Fruit fly (Drosophila melanogaster): ENCODE measurements around the gene CG9338.

The CG9338 gene

DNA sequence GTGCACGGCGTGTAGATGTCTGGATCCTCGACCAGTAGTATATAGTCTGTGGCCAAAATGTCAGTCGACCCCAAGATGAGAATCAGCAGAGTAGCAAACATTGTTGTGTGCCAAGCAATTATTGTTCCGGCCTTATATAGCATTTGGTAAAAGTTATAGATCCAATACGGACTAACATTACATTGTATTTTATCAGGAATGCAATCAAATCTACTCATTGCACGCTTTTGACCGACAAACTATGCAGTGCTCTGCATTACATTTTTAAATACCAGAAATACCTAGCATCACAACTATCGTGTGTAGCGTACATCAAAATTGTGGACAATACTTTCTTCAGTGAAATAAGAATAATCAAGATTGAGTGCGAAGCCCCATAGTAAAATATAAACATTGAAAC lies 44.2 kb upstream of the CG9338 start, which contains the start of gene CheB38c:
CheB38c (minus strand) TSS at position 101 of the 400 bp plus-strand sequence.
- TF ChIP-seq salr (GFP tag; optimal IDR thresholded peaks at IDR 0.05), result no peak
- no peak for TF ChIP-seq CG3919 (GFP tag; optimal IDR thresholded peaks at IDR 0.05)
- no peak for TF ChIP-seq Lpt (GFP tag; optimal IDR thresholded peaks at IDR 0.05)
- TF ChIP-seq CG32006 (GFP tag; optimal IDR thresholded peaks at IDR 0.05), result no peak
- peak; percentile 19 for TF ChIP-seq Eip78C (GFP tag)
- no peak for TF ChIP-seq Eip75B (GFP tag; optimal IDR thresholded peaks at IDR 0.05)
- no peak for TF ChIP-seq esn (GFP tag; optimal IDR thresholded peaks at IDR 0.05)
- peak; percentile 35 for TF ChIP-seq dsx (GFP tag; optimal IDR thresholded peaks at IDR 0.05; ENCODE audit: poor library complexity, severe bottlenecking)
- no peak for TF ChIP-seq ss (GFP tag; optimal IDR thresholded peaks at IDR 0.05)
- no peak for TF ChIP-seq cyc (GFP tag; optimal IDR thresholded peaks at IDR 0.05)
- TF ChIP-seq net (GFP tag; optimal IDR thresholded peaks at IDR 0.05), result no peak
- TF ChIP-seq achi (GFP tag; optimal IDR thresholded peaks at IDR 0.05), result no peak
- no peak for TF ChIP-seq topi (GFP tag; optimal IDR thresholded peaks at IDR 0.05)
- no peak for TF ChIP-seq CG6276 (GFP tag; optimal IDR thresholded peaks at IDR 0.05)
- no peak for TF ChIP-seq CG6854 (GFP tag; optimal IDR thresholded peaks at IDR 0.05)
- no peak for TF ChIP-seq vri (GFP tag; optimal IDR thresholded peaks at IDR 0.05)
- TF ChIP-seq CG1621 (tag; optimal IDR thresholded peaks at IDR 0.05), result no peak

DNA sequence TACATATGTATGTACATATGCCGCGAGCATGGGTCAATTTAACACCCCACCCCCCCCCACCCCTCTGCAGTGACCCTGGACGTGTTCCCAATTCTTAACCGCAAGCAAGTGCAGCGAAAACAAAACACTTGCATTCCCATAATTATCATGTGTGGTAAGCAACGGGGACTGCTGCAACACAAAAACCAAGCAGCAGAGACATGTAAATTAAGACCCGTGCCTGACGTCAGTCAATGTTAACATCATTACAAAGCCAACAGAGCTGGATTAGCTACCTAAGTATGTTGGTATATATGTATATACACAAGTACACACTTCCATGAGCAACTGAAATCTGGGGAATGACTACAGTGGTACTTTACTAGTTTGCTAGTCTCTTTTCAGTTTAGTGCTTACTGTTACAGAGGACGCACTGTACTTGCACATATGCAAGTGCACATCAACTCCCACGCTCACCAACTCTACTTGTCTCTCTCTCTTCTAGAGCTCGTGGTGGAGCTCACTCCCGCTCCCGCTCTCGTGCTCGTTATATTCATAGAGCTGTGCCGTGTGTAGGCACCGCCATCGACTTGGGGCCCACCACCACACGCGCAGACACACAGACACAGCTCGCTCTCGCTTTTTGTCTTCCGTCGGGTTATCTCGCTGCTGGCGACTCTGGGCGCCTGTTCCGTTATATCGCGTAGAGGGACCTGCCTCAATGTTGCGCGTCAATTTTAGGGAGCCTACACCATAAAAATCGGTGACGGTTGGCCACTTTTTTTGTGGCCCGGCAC lies 43.6 kb upstream of the CG9338 start:
- TF ChIP-seq CG3919 (GFP tag; optimal IDR thresholded peaks at IDR 0.05), result no peak
- no peak for TF ChIP-seq CG31627 (GFP tag; optimal IDR thresholded peaks at IDR 0.05)
- TF ChIP-seq CG11762 (GFP tag; optimal IDR thresholded peaks at IDR 0.05; ENCODE audit: insufficient read depth), result peak; percentile 37
- no peak for TF ChIP-seq esn (GFP tag; optimal IDR thresholded peaks at IDR 0.05)
- no peak for TF ChIP-seq lz (GFP tag; optimal IDR thresholded peaks at IDR 0.05)
- TF ChIP-seq Lpt (GFP tag; optimal IDR thresholded peaks at IDR 0.05), result peak; percentile 14
- TF ChIP-seq Gug (GFP tag; IDR thresholded peaks at IDR 0.05), result peak; percentile 37; the same call in 1 of the 2 replicates
- no peak for TF ChIP-seq CG8632 (GFP tag; optimal IDR thresholded peaks at IDR 0.05)
- TF ChIP-seq dsx (GFP tag; optimal IDR thresholded peaks at IDR 0.05; ENCODE audit: poor library complexity, severe bottlenecking), result peak; percentile 89
- no peak for TF ChIP-seq salr (GFP tag; optimal IDR thresholded peaks at IDR 0.05)
- TF ChIP-seq Eip78C (GFP tag), result peak; percentile 73
- no peak for TF ChIP-seq CG6792 (GFP tag; optimal IDR thresholded peaks at IDR 0.05)
- no peak for TF ChIP-seq CG10631 (GFP tag; optimal IDR thresholded peaks at IDR 0.05)
- no peak for TF ChIP-seq Ets21C (GFP tag; optimal IDR thresholded peaks at IDR 0.05)
- TF ChIP-seq vri (GFP tag; optimal IDR thresholded peaks at IDR 0.05), result peak; percentile 17
- no peak for TF ChIP-seq Eip75B (GFP tag; optimal IDR thresholded peaks at IDR 0.05)
- no peak for TF ChIP-seq acj6 (GFP tag; optimal IDR thresholded peaks at IDR 0.05)
- peak in 1 of 2 experiments; percentile 46 for TF ChIP-seq ss (GFP tag; optimal IDR thresholded peaks at IDR 0.05)
- no peak for TF ChIP-seq CG4318 (GFP tag; optimal IDR thresholded peaks at IDR 0.05)
- no peak for TF ChIP-seq Smox (GFP tag; optimal IDR thresholded peaks at IDR 0.05)
- TF ChIP-seq topi (GFP tag; optimal IDR thresholded peaks at IDR 0.05), result no peak
- TF ChIP-seq Met (GFP tag; optimal IDR thresholded peaks at IDR 0.05), result no peak
- no peak for TF ChIP-seq CG9139 (GFP tag; optimal IDR thresholded peaks at IDR 0.05)
- TF ChIP-seq Eip93F (GFP tag; optimal IDR thresholded peaks at IDR 0.05), result peak; percentile 65
- TF ChIP-seq eg (GFP tag; IDR thresholded peaks at IDR 0.05), result peak; percentile 84
- no peak for TF ChIP-seq achi (GFP tag; optimal IDR thresholded peaks at IDR 0.05)
- TF ChIP-seq Hr4 (GFP tag; optimal IDR thresholded peaks at IDR 0.05), result peak; percentile 4
- TF ChIP-seq CG15336 (GFP tag; IDR thresholded peaks at IDR 0.05), result peak; percentile 75; the same call in 1 of the 2 replicates
- TF ChIP-seq Sox14 (GFP tag; optimal IDR thresholded peaks at IDR 0.05), result no peak
- TF ChIP-seq CG1621 (tag; optimal IDR thresholded peaks at IDR 0.05), result no peak
- no peak for TF ChIP-seq Hr38 (GFP tag; optimal IDR thresholded peaks at IDR 0.05)
- peak; percentile 47 for TF ChIP-seq spab (GFP tag; optimal IDR thresholded peaks at IDR 0.05)
- TF ChIP-seq Blimp-1 (GFP tag; optimal IDR thresholded peaks at IDR 0.05), result peak; percentile 40
- no peak for TF ChIP-seq dac (GFP tag; optimal IDR thresholded peaks at IDR 0.05)
- TF ChIP-seq net (GFP tag; optimal IDR thresholded peaks at IDR 0.05), result no peak
- no peak for TF ChIP-seq Sox102F (GFP tag; optimal IDR thresholded peaks at IDR 0.05)
- peak; percentile 21 for TF ChIP-seq CG16779 (tag; optimal IDR thresholded peaks at IDR 0.05)
- peak; percentile 59 for TF ChIP-seq CG11294 (GFP tag; IDR thresholded peaks at IDR 0.05)
- TF ChIP-seq CG6276 (GFP tag; optimal IDR thresholded peaks at IDR 0.05), result peak; percentile 24
- TF ChIP-seq CG10669 (GFP tag; optimal IDR thresholded peaks at IDR 0.05), result peak; percentile 41
- peak; percentile 31 for TF ChIP-seq fd85E (GFP tag; optimal IDR thresholded peaks at IDR 0.05)
- TF ChIP-seq CG7368 (GFP tag; optimal IDR thresholded peaks at IDR 0.05), result peak; percentile 44
- peak; percentile 30 for TF ChIP-seq CG8319 (GFP tag; optimal IDR thresholded peaks at IDR 0.05)
- TF ChIP-seq CG32006 (GFP tag; optimal IDR thresholded peaks at IDR 0.05), result no peak
